Fruit fly (Drosophila melanogaster): ENCODE measurements around the gene Klp31E.
A peak's percentile ranks its signal among the peaks of the same experiment; 100 is the strongest.

Klp31E gene

dm6 chr2L:10387869-10388726 lies 25.7 kb upstream of the Klp31E start, which contains the start of gene da (continued):
- TF ChIP-seq CG11247 (GFP tag; IDR thresholded peaks at IDR 0.05), result peak; percentile 54; the same call in 1 of the 2 replicates
- TF ChIP-seq Atf6 (GFP tag; IDR thresholded peaks at IDR 0.05), result peak; percentile 63
- no peak for TF ChIP-seq tup (GFP tag; optimal IDR thresholded peaks at IDR 0.05)
- peak; percentile 36 for TF ChIP-seq CG1602 (GFP tag; optimal IDR thresholded peaks at IDR 0.05)
- peak; percentile 25 for TF ChIP-seq CG2875 (GFP tag; optimal IDR thresholded peaks at IDR 0.05)
- TF ChIP-seq Gug (GFP tag; IDR thresholded peaks at IDR 0.05), result peak; percentile 62; the same call in 3 of the 4 replicates
- TF ChIP-seq tin (GFP tag; optimal IDR thresholded peaks at IDR 0.05), result peak; percentile 62
- TF ChIP-seq CG3281 (GFP tag; optimal IDR thresholded peaks at IDR 0.05), result peak; percentile 10
- TF ChIP-seq CG17829 (tag; optimal IDR thresholded peaks at IDR 0.05), result peak; percentile 76
- TF ChIP-seq wor (GFP tag; IDR thresholded peaks at IDR 0.05), result no peak
- peak; percentile 23 for TF ChIP-seq Lhr (GFP tag; optimal IDR thresholded peaks at IDR 0.05)
- no peak for TF ChIP-seq CG1233 (GFP tag; optimal IDR thresholded peaks at IDR 0.05)
- TF ChIP-seq CG14860 (GFP tag; IDR thresholded peaks at IDR 0.05; ENCODE audit: partially characterized antibody), result no peak
- TF ChIP-seq CG17186 (GFP tag; optimal IDR thresholded peaks at IDR 0.05), result peak; percentile 79
- peak; percentile 83 for TF ChIP-seq CG12391 (tag; optimal IDR thresholded peaks at IDR 0.05)
- TF ChIP-seq CG4707 (GFP tag; optimal IDR thresholded peaks at IDR 0.05), result no peak
- no peak for TF ChIP-seq NC2α (GFP tag; optimal IDR thresholded peaks at IDR 0.05)
- TF ChIP-seq gcm (GFP tag; optimal IDR thresholded peaks at IDR 0.05), result no peak
- TF ChIP-seq CG9932 (GFP tag; IDR thresholded peaks at IDR 0.05), result peak; percentile 75; the same call in 1 of the 2 replicates
- no peak for TF ChIP-seq Ravus (GFP tag; IDR thresholded peaks at IDR 0.05)
- peak; percentile 55 for TF ChIP-seq CG17328 (GFP tag; IDR thresholded peaks at IDR 0.05)
- peak; percentile 40 for TF ChIP-seq HHEX (GFP tag; optimal IDR thresholded peaks at IDR 0.05)
- TF ChIP-seq sens (GFP tag), result peak; percentile 94
- TF ChIP-seq CG7839 (tag; optimal IDR thresholded peaks at IDR 0.05), result peak; percentile 61
- TF ChIP-seq CG7372 (GFP tag; IDR thresholded peaks at IDR 0.05), result 0 out of 2 replicates have a peak, but pooled peaks have one; percentile 29
- TF ChIP-seq dan (GFP tag; IDR thresholded peaks at IDR 0.05), result no peak
- peak; percentile 35 for TF ChIP-seq CG4820 (GFP tag; optimal IDR thresholded peaks at IDR 0.05)
- TF ChIP-seq CG18764 (GFP tag; optimal IDR thresholded peaks at IDR 0.05), result peak; percentile 33
- TF ChIP-seq Sry-β (GFP tag; optimal IDR thresholded peaks at IDR 0.05), result no peak
- peak; percentile 32 for TF ChIP-seq bigmax (GFP tag; optimal IDR thresholded peaks at IDR 0.05)
- peak; percentile 63 for TF ChIP-seq Xrp1 (GFP tag; IDR thresholded peaks at IDR 0.05)
- TF ChIP-seq klu (GFP tag; IDR thresholded peaks at IDR 0.05), result no peak
- TF ChIP-seq Mad (GFP tag; optimal IDR thresholded peaks at IDR 0.05), result peak; percentile 39
- peak; percentile 99 for TF ChIP-seq CG2116 (GFP tag; optimal IDR thresholded peaks at IDR 0.05)
- TF ChIP-seq repo (GFP tag; optimal IDR thresholded peaks at IDR 0.05), result no peak
- peak; percentile 70 for TF ChIP-seq mam (GFP tag; optimal IDR thresholded peaks at IDR 0.05)
- TF ChIP-seq CG6683 (GFP tag; optimal IDR thresholded peaks at IDR 0.05), result no peak
- TF ChIP-seq ATbp (GFP tag; optimal IDR thresholded peaks at IDR 0.05), result no peak
- TF ChIP-seq fu2 (GFP tag; optimal IDR thresholded peaks at IDR 0.05), result peak; percentile 32
- peak; percentile 3 for TF ChIP-seq CG7271 (tag; optimal IDR thresholded peaks at IDR 0.05)
- no peak for TF ChIP-seq yki (optimal IDR thresholded peaks at IDR 0.05)
- no peak for TF ChIP-seq corto (GFP tag; optimal IDR thresholded peaks at IDR 0.05)
- TF ChIP-seq CG4854 (GFP tag; optimal IDR thresholded peaks at IDR 0.05), result peak; percentile 8
- TF ChIP-seq Atf3 (GFP tag; optimal IDR thresholded peaks at IDR 0.05), result peak; percentile 72
- TF ChIP-seq Optix (GFP tag; IDR thresholded peaks at IDR 0.05), result no peak
- TF ChIP-seq sd (tag; optimal IDR thresholded peaks at IDR 0.05), result peak; percentile 46
- no peak for TF ChIP-seq CG4360 (GFP tag; IDR thresholded peaks at IDR 0.05)
- TF ChIP-seq pum (GFP tag; optimal IDR thresholded peaks at IDR 0.05), result peak; percentile 56
- no peak; the same call in 1 of the 2 replicates for TF ChIP-seq seq (GFP tag; IDR thresholded peaks at IDR 0.05)
- TF ChIP-seq fd96Cb (tag; optimal IDR thresholded peaks at IDR 0.05), result peak; percentile 64

Data from whole organism, embryonic.